Fruit fly (Drosophila melanogaster): Measurements from ENCODE around the gene Snmp1.

Snmp1 gene

dm6 chr3R:21186606-21187393, 18.8 kb upstream of the Snmp1 start (continued):
- peak; percentile 18 for TF ChIP-seq Hsf (GFP tag; optimal IDR thresholded peaks at IDR 0.05)
- TF ChIP-seq CG11504 (tag; optimal IDR thresholded peaks at IDR 0.05) = peak; percentile 63
- TF ChIP-seq chinmo (GFP tag; IDR thresholded peaks at IDR 0.05; ENCODE audit: partially characterized antibody) = peak; percentile 63; the same call in 1 of the 4 replicates
- TF ChIP-seq da (GFP tag; optimal IDR thresholded peaks at IDR 0.05) = no peak
- peak; percentile 46 for TF ChIP-seq Xbp1 (GFP tag; optimal IDR thresholded peaks at IDR 0.05)
- peak; percentile 22 for TF ChIP-seq CG10147 (GFP tag; optimal IDR thresholded peaks at IDR 0.05)
- peak; percentile 7 for TF ChIP-seq fd96Cb (tag; optimal IDR thresholded peaks at IDR 0.05)
- TF ChIP-seq dysf (GFP tag; IDR thresholded peaks at IDR 0.05) = peak; percentile 54; the same call in 1 of the 3 replicates
- no peak for TF ChIP-seq CG10366 (GFP tag; IDR thresholded peaks at IDR 0.05)
- peak; percentile 58 for TF ChIP-seq CG13775 (GFP tag; optimal IDR thresholded peaks at IDR 0.05)
- TF ChIP-seq CG2678 (tag; optimal IDR thresholded peaks at IDR 0.05) = peak; percentile 67
- TF ChIP-seq Pdp1 (GFP tag; optimal IDR thresholded peaks at IDR 0.05) = peak in 1 of 2 experiments; percentile 40
- no peak for TF ChIP-seq unc-4 (GFP tag; IDR thresholded peaks at IDR 0.05; ENCODE audit: partially characterized antibody)
- TF ChIP-seq CG18619 (GFP tag; optimal IDR thresholded peaks at IDR 0.05) = peak; percentile 67
- peak; percentile 49 for TF ChIP-seq CG14710 (tag; optimal IDR thresholded peaks at IDR 0.05)
- peak; percentile 76 for TF ChIP-seq sens (GFP tag)
- no peak for TF ChIP-seq Nf-YC (tag; optimal IDR thresholded peaks at IDR 0.05)
- peak; percentile 4 to 37 for TF ChIP-seq tll (GFP tag; optimal IDR thresholded peaks at IDR 0.05)
- TF ChIP-seq Sox100B (GFP tag; optimal IDR thresholded peaks at IDR 0.05) = peak; percentile 59
- TF ChIP-seq NK7.1 (GFP tag; optimal IDR thresholded peaks at IDR 0.05) = no peak
- peak; percentile 38 for TF ChIP-seq CG18262 (tag; optimal IDR thresholded peaks at IDR 0.05)
- peak; percentile 63 for TF ChIP-seq CG6765 (GFP tag; optimal IDR thresholded peaks at IDR 0.05)
- TF ChIP-seq Hr3 (GFP tag; optimal IDR thresholded peaks at IDR 0.05) = peak; percentile 3
- TF ChIP-seq CG11398 (GFP tag; optimal IDR thresholded peaks at IDR 0.05) = no peak
- TF ChIP-seq CG3281 (GFP tag; optimal IDR thresholded peaks at IDR 0.05) = peak; percentile 19
- peak; percentile 34 for TF ChIP-seq Max (GFP tag; optimal IDR thresholded peaks at IDR 0.05)
- TF ChIP-seq sr (GFP tag; IDR thresholded peaks at IDR 0.05) = no peak
- TF ChIP-seq bcd (GFP tag; optimal IDR thresholded peaks at IDR 0.05) = peak; percentile 52
- peak; percentile 33 for TF ChIP-seq ind (GFP tag; optimal IDR thresholded peaks at IDR 0.05)
- peak; percentile 52 for TF ChIP-seq CG2120 (GFP tag; optimal IDR thresholded peaks at IDR 0.05)
- peak; percentile 13; the same call in 1 of the 2 replicates for TF ChIP-seq HLH3B (GFP tag; IDR thresholded peaks at IDR 0.05)
- peak; percentile 12; the same call in 1 of the 2 replicates for TF ChIP-seq bbx (GFP tag; IDR thresholded peaks at IDR 0.05; ENCODE audit: partially characterized antibody)
- peak; percentile 1 for TF ChIP-seq B-H2 (GFP tag; optimal IDR thresholded peaks at IDR 0.05)
- peak; percentile 61 for TF ChIP-seq scrt (GFP tag; optimal IDR thresholded peaks at IDR 0.05)
- peak; percentile 7 for TF ChIP-seq ATbp (GFP tag; optimal IDR thresholded peaks at IDR 0.05)
- TF ChIP-seq CG10274 (GFP tag; optimal IDR thresholded peaks at IDR 0.05) = peak; percentile 17
- peak; percentile 29 for TF ChIP-seq Mad (GFP tag; optimal IDR thresholded peaks at IDR 0.05)
- peak; percentile 29; the same call in 1 of the 2 replicates for TF ChIP-seq CG6689 (GFP tag; IDR thresholded peaks at IDR 0.05)
- peak; percentile 23 for TF ChIP-seq Atf-2 (GFP tag; optimal IDR thresholded peaks at IDR 0.05)
- TF ChIP-seq Sry-β (GFP tag; optimal IDR thresholded peaks at IDR 0.05) = peak; percentile 93
- TF ChIP-seq CG17359 (tag; optimal IDR thresholded peaks at IDR 0.05) = peak; percentile 9
- no peak for TF ChIP-seq yki (optimal IDR thresholded peaks at IDR 0.05)
- no peak for TF ChIP-seq CG10959 (GFP tag; IDR thresholded peaks at IDR 0.05)
- TF ChIP-seq eve (GFP tag; optimal IDR thresholded peaks at IDR 0.05) = peak in 1 of 2 experiments; percentile 55
- TF ChIP-seq CG15011 (GFP tag; optimal IDR thresholded peaks at IDR 0.05) = peak; percentile 50
- TF ChIP-seq dmrt99B (tag; optimal IDR thresholded peaks at IDR 0.05) = peak; percentile 54
- TF ChIP-seq inv (GFP tag; IDR thresholded peaks at IDR 0.05; ENCODE audit: partially characterized antibody) = no peak
- peak; percentile 29 for TF ChIP-seq CG18599 (GFP tag; optimal IDR thresholded peaks at IDR 0.05)
